Worm (Caenorhabditis elegans): ENCODE measurements around the gene C17C3.1.

- TF ChIP-seq ztf-25 (GFP tag; IDR thresholded peaks at IDR 0.05) (no peak), lsl-1 (GFP tag; optimal IDR thresholded peaks at IDR 0.05) (no peak), tbx-9 (tag; optimal IDR thresholded peaks at IDR 0.05; ENCODE audit: borderline replicate concordance) (no peak), chd-7 (tag; optimal IDR thresholded peaks at IDR 0.05) (no peak), sea-2 (GFP tag; IDR thresholded peaks at IDR 0.05) (no peak), unc-130 (GFP tag; optimal IDR thresholded peaks at IDR 0.05) (no peak), ama-1 (optimal IDR thresholded peaks at IDR 0.05) (no peak), ama-1 (GFP tag; optimal IDR thresholded peaks at IDR 0.05) (no peak)
Measured at ce11 chrII:5603194-5603593, 32.8 kb downstream of the C17C3.1 start, which contains the start of gene C17G10.6.
